Fruit fly (Drosophila melanogaster): ENCODE results near the gene CG1571.

dm6 chrX:8107936-8108335 lies 32.3 kb downstream of the CG1571 start:
- no peak for TF ChIP-seq dan (GFP tag; IDR thresholded peaks at IDR 0.05)
- no peak for TF ChIP-seq amos (GFP tag; IDR thresholded peaks at IDR 0.05; ENCODE audit: partially characterized antibody)
- TF ChIP-seq CG2889 (GFP tag; IDR thresholded peaks at IDR 0.05), result no peak
